Worm (Caenorhabditis elegans): Measurements from ENCODE around the gene pals-20.

Gene pals-20

DNA sequence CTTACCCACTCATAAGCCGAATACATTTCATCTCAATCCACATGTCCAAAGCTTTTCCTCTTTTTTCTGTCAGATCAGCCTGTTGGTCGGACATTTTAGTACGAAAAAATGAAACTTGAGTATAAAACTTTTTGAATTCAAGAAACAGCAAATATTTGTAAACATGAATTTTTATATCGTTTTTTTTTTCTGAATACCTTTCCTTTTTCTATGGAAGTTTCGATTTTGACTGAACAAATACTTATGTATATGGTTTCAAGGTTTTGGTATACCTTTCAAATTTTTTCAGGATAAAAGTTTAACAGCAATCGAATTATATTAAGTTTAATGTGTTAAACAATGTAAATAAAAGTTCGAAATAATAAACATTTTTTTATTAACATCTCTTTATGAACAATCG is 47.9 kb downstream of the pals-20 start, which contains the start of gene fbxa-5:
fbxa-5 (minus strand) TSS at position 101 of the 400 bp plus-strand sequence.
- TF ChIP-seq C04F5.9 (tag; optimal IDR thresholded peaks at IDR 0.05) (no peak), skn-1 (tag; optimal IDR thresholded peaks at IDR 0.05) (no peak), dsc-1 (tag; optimal IDR thresholded peaks at IDR 0.05) (no peak), lir-3 (tag; optimal IDR thresholded peaks at IDR 0.05; ENCODE audit: poor library complexity) (no peak), F16B12.6 (tag; optimal IDR thresholded peaks at IDR 0.05) (no peak), zip-4 (GFP tag; optimal IDR thresholded peaks at IDR 0.05) (no peak), swsn-7 (tag; optimal IDR thresholded peaks at IDR 0.05) (no peak), unc-62 (GFP tag; optimal IDR thresholded peaks at IDR 0.05) (no peak), unc-130 (tag; optimal IDR thresholded peaks at IDR 0.05) (no peak), irx-1 (tag; optimal IDR thresholded peaks at IDR 0.05) (no peak), dpl-1 (GFP tag; optimal IDR thresholded peaks at IDR 0.05) (no peak), Y116A8C.19 (tag; optimal IDR thresholded peaks at IDR 0.05; ENCODE audit: borderline replicate concordance) (no peak), lin-35 (GFP tag; optimal IDR thresholded peaks at IDR 0.05) (no peak), zag-1 (tag; optimal IDR thresholded peaks at IDR 0.05) (no peak)

All from whole organism, L1 larva.